Fruit fly (Drosophila melanogaster) whole organism, wandering third instar larva: ENCODE measurements around the gene corto.

Experiments used
- Abd-B ChIP-seq: fragments of >200 bp; optimal IDR thresholded peaks from 2 replicates; lab custom pipeline; 2017; ENCODE audit warnings: missing biosample characterization, missing genetic modification characterization
- CG9705 ChIP-seq: fragments of 200-800 bp; sonication (Bioruptor generic); optimal IDR thresholded peaks from 2 replicates; lab custom pipeline; 2018; ENCODE audit warnings: missing biosample characterization, mild to moderate bottlenecking, missing genetic modification characterization
- CrebA ChIP-seq: fragments of 200-800 bp; sonication (Bioruptor generic); optimal IDR thresholded peaks from 2 replicates; lab custom pipeline; 2016; ENCODE audit warnings: missing biosample characterization, mild to moderate bottlenecking, missing genetic modification characterization, borderline replicate concordance
- Dfd ChIP-seq: fragments of >200 bp; optimal IDR thresholded peaks from 2 replicates; lab custom pipeline; 2017; ENCODE audit warnings: missing biosample characterization, missing genetic modification characterization
- Dif ChIP-seq: fragments of 200-275, 200-300 bp; sonication (Bioruptor generic); optimal IDR thresholded peaks from 2 replicates; lab custom pipeline; 2018; ENCODE audit warnings: missing biosample characterization, missing genetic modification characterization; ENCODE audit not compliant: partially characterized antibody
- GATAd ChIP-seq: sonication (Bioruptor generic); optimal IDR thresholded peaks from 2 replicates; lab custom pipeline; 2016; ENCODE audit warnings: missing biosample characterization, missing genetic modification characterization
- HLH106 ChIP-seq: fragments of 200-800 bp; optimal IDR thresholded peaks from 3 replicates; lab custom pipeline; 2019; ENCODE audit warnings: missing biosample characterization, mild to moderate bottlenecking, missing genetic modification characterization, moderate library complexity
- Hnf4 ChIP-seq: fragments of 200-800 bp; sonication (Bioruptor generic); optimal IDR thresholded peaks from 2 replicates; lab custom pipeline; 2016; ENCODE audit warnings: missing biosample characterization, mild to moderate bottlenecking, missing genetic modification characterization
- Hr78 ChIP-seq: fragments of >200 bp; optimal IDR thresholded peaks from 2 replicates; lab custom pipeline; 2017; ENCODE audit warnings: missing biosample characterization, missing genetic modification characterization
- Hr83 ChIP-seq: fragments of 200-300 bp; sonication (Bioruptor generic); optimal IDR thresholded peaks from 2 replicates; lab custom pipeline; 2016; ENCODE audit warnings: missing biosample characterization, mild to moderate bottlenecking, missing genetic modification characterization, moderate library complexity; ENCODE audit not compliant: poor library complexity, severe bottlenecking
- Jra ChIP-seq: sonication (Bioruptor generic); optimal IDR thresholded peaks from 2 replicates; lab custom pipeline; 2016; ENCODE audit warnings: missing biosample characterization, missing genetic modification characterization
- Mio ChIP-seq: sonication (Bioruptor generic); optimal IDR thresholded peaks from 2 replicates; lab custom pipeline; 2016; ENCODE audit warnings: missing biosample characterization, missing genetic modification characterization
- Myc ChIP-seq: fragments of >200 bp; optimal IDR thresholded peaks from 2 replicates; lab custom pipeline; 2017
- N ChIP-seq: fragments of >200 bp; optimal IDR thresholded peaks from 2 replicates; lab custom pipeline; 2018; ENCODE audit warnings: missing biosample characterization, missing external identifiers, missing genetic modification characterization
- OdsH ChIP-seq: fragments of 200-800 bp; sonication (Bioruptor generic); optimal IDR thresholded peaks from 2 replicates; lab custom pipeline; 2016; ENCODE audit warnings: missing biosample characterization, mild to moderate bottlenecking, missing genetic modification characterization
- Rel ChIP-seq, 2 experiments: fragments of 200-800 bp; sonication (Bioruptor generic) in 1 of 2; optimal IDR thresholded peaks; 2 replicates in 1 of 2; 3 replicates in 1 of 2; lab custom pipeline; 2016 to 2019; ENCODE audit warnings: mild to moderate bottlenecking in 2 of 2, missing biosample characterization in 2 of 2, missing genetic modification characterization in 2 of 2, moderate library complexity in 1 of 2
- Vsx2 ChIP-seq: fragments of 200-300, 225-300 bp; sonication (Bioruptor generic); optimal IDR thresholded peaks from 2 replicates; lab custom pipeline; 2018; ENCODE audit warnings: missing biosample characterization, missing genetic modification characterization; ENCODE audit not compliant: partially characterized antibody
- br ChIP-seq: fragments of 200-800 bp; sonication (Bioruptor generic); optimal IDR thresholded peaks from 2 replicates; lab custom pipeline; 2016; ENCODE audit warnings: missing biosample characterization, missing genetic modification characterization
- dl ChIP-seq, 2 experiments: fragments of 175-275, 200-275 bp in 1 of 2; fragments of 200-275 bp in 1 of 2; sonication (Bioruptor generic); optimal IDR thresholded peaks; lab custom pipeline; 2018; ENCODE audit warnings: mild to moderate bottlenecking in 2 of 2, missing biosample characterization in 2 of 2, missing genetic modification characterization in 2 of 2, moderate library complexity in 2 of 2; ENCODE audit not compliant: partially characterized antibody in 2 of 2, insufficient read depth in 1 of 2
- dmrt93B ChIP-seq: fragments of 200-800 bp; sonication (Bioruptor generic); optimal IDR thresholded peaks from 2 replicates; lab custom pipeline; 2018; ENCODE audit warnings: missing biosample characterization, mild to moderate bottlenecking, missing genetic modification characterization
- ey ChIP-seq: fragments of 200-800 bp; sonication (Bioruptor generic); optimal IDR thresholded peaks from 2 replicates; lab custom pipeline; 2016; ENCODE audit warnings: missing biosample characterization, missing genetic modification characterization
- foxo ChIP-seq, 2 experiments: fragments of 200-800 bp; sonication (Bioruptor generic); optimal IDR thresholded peaks; 2 replicates in 1 of 2; 3 replicates in 1 of 2; lab custom pipeline; 2016 to 2017; ENCODE audit warnings: missing biosample characterization in 2 of 2, missing genetic modification characterization in 2 of 2
- fru ChIP-seq: fragments of 200-800 bp; sonication (Bioruptor generic); optimal IDR thresholded peaks from 3 replicates; lab custom pipeline; 2016; ENCODE audit warnings: missing biosample characterization, mild to moderate bottlenecking, missing genetic modification characterization
- h ChIP-seq: fragments of 200-800 bp; sonication (Bioruptor generic); optimal IDR thresholded peaks from 3 replicates; lab custom pipeline; 2016; ENCODE audit warnings: missing biosample characterization, mild to moderate bottlenecking, missing genetic modification characterization
- lola ChIP-seq: fragments of >200 bp; optimal IDR thresholded peaks from 2 replicates; lab custom pipeline; 2017; ENCODE audit warnings: missing biosample characterization, missing genetic modification characterization
- pan ChIP-seq: fragments of >200 bp; optimal IDR thresholded peaks from 2 replicates; lab custom pipeline; 2017
- psq ChIP-seq: fragments of 200-800 bp; sonication (Bioruptor generic); optimal IDR thresholded peaks from 3 replicates; lab custom pipeline; 2017; ENCODE audit warnings: missing biosample characterization, mild to moderate bottlenecking, missing genetic modification characterization, moderate library complexity
- rgr ChIP-seq: fragments of 200-800 bp; sonication (Bioruptor generic); optimal IDR thresholded peaks from 3 replicates; lab custom pipeline; 2016; ENCODE audit warnings: missing biosample characterization, mild to moderate bottlenecking, missing genetic modification characterization
- sage ChIP-seq: fragments of 200-800 bp; sonication (Bioruptor generic); optimal IDR thresholded peaks from 2 replicates; lab custom pipeline; 2016; ENCODE audit warnings: missing biosample characterization, mild to moderate bottlenecking, missing genetic modification characterization
- sv ChIP-seq: fragments of 200-800 bp; sonication (Bioruptor generic); optimal IDR thresholded peaks from 3 replicates; lab custom pipeline; 2016; ENCODE audit warnings: missing biosample characterization, missing genetic modification characterization
- tai ChIP-seq: sonication (Bioruptor generic); optimal IDR thresholded peaks from 2 replicates; lab custom pipeline; 2016; ENCODE audit warnings: missing biosample characterization, missing genetic modification characterization

corto gene

DNA sequence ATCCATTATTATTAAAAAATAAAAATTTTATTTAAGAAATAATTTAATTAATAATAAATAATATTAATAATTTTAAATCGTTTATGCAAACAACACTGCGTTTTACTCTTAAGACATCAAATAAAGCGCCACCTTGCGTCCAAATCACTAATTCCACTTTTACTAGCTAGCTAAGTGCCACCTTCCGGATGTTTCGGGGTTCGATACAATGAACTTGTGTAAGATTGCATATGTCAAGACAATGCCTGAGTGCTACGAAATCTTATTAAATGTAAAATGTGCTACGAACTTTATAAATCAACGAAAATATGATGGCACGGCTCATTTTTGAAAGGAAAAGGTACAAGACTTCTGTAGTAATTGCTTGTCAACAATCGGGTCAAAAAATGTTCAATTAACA is 40.0 kb upstream of the corto start:
- peak; percentile 41 for TF ChIP-seq h
- TF ChIP-seq Vsx2 (GFP tag; lab: Kevin White, UChicago), result peak; percentile 87
- TF ChIP-seq ey (GFP tag; lab: Kevin White, UChicago), result peak; percentile 34
- peak; percentile 23 for TF ChIP-seq CG9705
- TF ChIP-seq rgr, result peak; percentile 47
- TF ChIP-seq GATAd (GFP tag; lab: Kevin White, UChicago), result no peak
- no peak for TF ChIP-seq br (GFP tag; lab: Kevin White, UChicago)
- TF ChIP-seq dmrt93B (GFP tag; lab: Kevin White, UChicago), result peak; percentile 12
- peak; percentile 57 for TF ChIP-seq sv (GFP tag; lab: Kevin White, UChicago)
- peak; percentile 60 for TF ChIP-seq HLH106 (tag; lab: Kevin White, UChicago)
- peak; percentile 34 for TF ChIP-seq psq
- no peak for TF ChIP-seq Jra (GFP tag; lab: Kevin White, UChicago)
- TF ChIP-seq Myc (lab: Kevin White, UChicago), result peak; percentile 90
- peak; percentile 97 for TF ChIP-seq Dif (GFP tag; lab: Kevin White, UChicago)
- TF ChIP-seq Hr83 (GFP tag; lab: Kevin White, UChicago), result peak; percentile 45
- TF ChIP-seq CrebA (GFP tag; lab: Kevin White, UChicago), result no peak
- TF ChIP-seq OdsH (GFP tag; lab: Kevin White, UChicago), result peak; percentile 26
- TF ChIP-seq foxo (GFP tag; optimal IDR thresholded peaks at IDR 0.05; lab: Kevin White, UChicago), result peak in 1 of 2 experiments; percentile 65
- TF ChIP-seq dl (GFP tag; optimal IDR thresholded peaks at IDR 0.05; lab: Kevin White, UChicago; ENCODE audit: insufficient read depth in 1 of 2, partially characterized antibody in 2 of 2), result peak; percentile 55 to 87
- peak; percentile 46 for TF ChIP-seq Hnf4 (GFP tag; lab: Kevin White, UChicago)
- peak; percentile 33 for TF ChIP-seq fru (GFP tag; lab: Kevin White, UChicago)
- no peak for TF ChIP-seq tai (GFP tag; lab: Kevin White, UChicago)
- TF ChIP-seq lola, result no peak
- TF ChIP-seq, all 38 proteins: peak for 17

DNA sequence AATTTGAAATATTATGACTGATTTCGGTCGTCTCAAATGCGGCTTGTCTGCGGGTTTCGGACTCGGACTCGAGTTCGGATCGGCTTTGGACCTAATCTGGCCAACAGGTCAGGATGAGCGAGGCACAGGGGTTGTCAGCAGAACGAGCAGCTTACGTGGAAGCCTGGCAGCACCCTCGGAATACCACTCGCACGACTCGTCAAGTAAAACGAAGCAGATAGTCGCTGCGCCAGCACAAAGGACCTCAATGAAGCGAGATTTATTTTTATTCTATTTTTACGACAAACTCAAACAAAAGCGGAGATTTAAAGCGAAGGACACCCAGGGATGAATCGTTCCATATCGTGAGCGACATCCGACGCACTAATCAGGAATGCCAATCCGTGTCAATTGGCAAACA is 39.0 kb upstream of the corto start:
- TF ChIP-seq Rel (GFP tag; optimal IDR thresholded peaks at IDR 0.05; lab: Kevin White, UChicago), result no peak
- TF ChIP-seq Rel (tag; optimal IDR thresholded peaks at IDR 0.05; lab: Kevin White, UChicago), result no peak
- no peak for TF ChIP-seq pan
- TF ChIP-seq ey (GFP tag; lab: Kevin White, UChicago), result no peak
- no peak for TF ChIP-seq Hr78
- no peak for TF ChIP-seq tai (GFP tag; lab: Kevin White, UChicago)
- TF ChIP-seq Myc (lab: Kevin White, UChicago), result no peak
- no peak for TF ChIP-seq Abd-B (GFP tag; lab: Kevin White, UChicago)
- no peak for TF ChIP-seq sage (GFP tag; lab: Kevin White, UChicago)
- TF ChIP-seq fru (GFP tag; lab: Kevin White, UChicago), result no peak
- no peak for TF ChIP-seq OdsH (GFP tag; lab: Kevin White, UChicago)
- TF ChIP-seq dmrt93B (GFP tag; lab: Kevin White, UChicago), result no peak
- no peak for TF ChIP-seq h

DNA sequence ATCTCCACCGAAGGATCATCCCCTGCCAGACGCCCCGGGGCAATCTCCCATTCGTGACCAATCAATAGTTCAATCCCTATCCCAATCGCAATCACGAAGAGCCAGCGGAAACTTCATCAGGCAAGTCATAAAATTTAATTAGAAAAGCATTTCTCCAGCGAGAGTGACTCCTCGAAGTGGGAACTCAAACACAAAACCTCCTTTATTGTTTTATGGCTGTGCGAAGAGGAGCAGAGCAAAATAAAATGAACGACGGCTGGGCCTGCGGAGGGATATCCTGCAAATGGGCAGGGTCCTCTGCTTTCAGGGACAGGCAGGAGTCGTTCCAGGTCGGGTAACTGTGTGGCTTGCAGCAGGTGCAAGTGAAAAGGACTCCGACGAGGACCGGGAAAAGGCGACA is 38.1 kb upstream of the corto start:
- TF ChIP-seq Hr78 (no peak), N (no peak), Mio (GFP tag; lab: Kevin White, UChicago) (no peak), Vsx2 (GFP tag; lab: Kevin White, UChicago) (no peak), Rel (GFP tag; optimal IDR thresholded peaks at IDR 0.05; lab: Kevin White, UChicago) (no peak), Rel (tag; optimal IDR thresholded peaks at IDR 0.05; lab: Kevin White, UChicago) (no peak), Abd-B (GFP tag; lab: Kevin White, UChicago) (no peak), Hr83 (GFP tag; lab: Kevin White, UChicago) (no peak), ey (GFP tag; lab: Kevin White, UChicago) (no peak), tai (GFP tag; lab: Kevin White, UChicago) (no peak), br (GFP tag; lab: Kevin White, UChicago) (no peak), HLH106 (tag; lab: Kevin White, UChicago) (no peak), sv (GFP tag; lab: Kevin White, UChicago) (no peak), psq (no peak), pan (no peak), CG9705 (no peak), dl (GFP tag; optimal IDR thresholded peaks at IDR 0.05; lab: Kevin White, UChicago; ENCODE audit: insufficient read depth in 1 of 2, partially characterized antibody in 2 of 2) (no peak), foxo (GFP tag; optimal IDR thresholded peaks at IDR 0.05; lab: Kevin White, UChicago) (no peak), Dfd (no peak)
- TF ChIP-seq, all 38 proteins: peak for 0
